Worm (Caenorhabditis elegans) whole organism, young adult: Measurements from ENCODE around the gene F56C3.9.

Experiments used
- B0019.2 ChIP-seq: fragments of 200-800 bp; sonication (Bioruptor generic); conservative IDR thresholded peaks from 2 replicates; pipeline ENCODE4 v1.3.6; 2022; ENCODE audit warnings: missing genetic modification reagents, missing genetic modification characterization, missing compliant biosample characterization
- B0035.1 ChIP-seq: sonication (generic microtip); optimal IDR thresholded peaks from 2 replicates; lab custom pipeline; 2016; ENCODE audit warnings: missing genetic modification characterization, mild to moderate bottlenecking, missing compliant biosample characterization, missing genotype, missing genetic modification reagents
- B0261.1 ChIP-seq: sonication (generic microtip); optimal IDR thresholded peaks from 2 replicates; lab custom pipeline; 2016; ENCODE audit warnings: mild to moderate bottlenecking, missing genetic modification characterization, moderate library complexity, missing compliant biosample characterization
- B0336.3 ChIP-seq: fragments of 200-800 bp; sonication (Bioruptor generic); IDR thresholded peaks from 2 replicates; pipeline ENCODE4 v1.3.6; 2022; ENCODE audit warnings: missing genetic modification characterization, missing compliant biosample characterization
- C06A6.2 ChIP-seq: fragments of 200-800 bp; sonication (Bioruptor generic); conservative IDR thresholded peaks from 2 replicates; pipeline ENCODE4 v1.3.6; 2022; ENCODE audit warnings: missing genetic modification characterization, missing compliant biosample characterization
- F22D6.2 ChIP-seq: sonication (generic microtip); optimal IDR thresholded peaks from 2 replicates; lab custom pipeline; 2016; ENCODE audit warnings: mild to moderate bottlenecking, missing genetic modification characterization, missing compliant biosample characterization
- F33H1.4 ChIP-seq: fragments of 200-800 bp; sonication (Bioruptor generic); IDR thresholded peaks from 2 replicates; pipeline ENCODE4 v1.3.6; 2022; ENCODE audit warnings: missing genetic modification reagents, missing genetic modification characterization, missing compliant biosample characterization
- F37B4.10 ChIP-seq: fragments of 200-800 bp; sonication (Bioruptor generic); IDR thresholded peaks from 2 replicates; pipeline ENCODE4 v1.3.6; 2022; ENCODE audit warnings: missing genetic modification characterization, missing compliant biosample characterization
- K12H6.12 ChIP-seq: fragments of 200-800 bp; sonication (Bioruptor generic); optimal IDR thresholded peaks from 2 replicates; lab custom pipeline; 2018; ENCODE audit warnings: mild to moderate bottlenecking, missing genetic modification characterization, missing compliant biosample characterization
- Y79H2A.3 ChIP-seq: fragments of 200-800 bp; sonication (Bioruptor generic); conservative IDR thresholded peaks from 2 replicates; pipeline ENCODE4 v1.3.6; 2022; ENCODE audit warnings: missing genetic modification reagents, missing genetic modification characterization, missing compliant biosample characterization
- aptf-2 ChIP-seq: fragments of 200-800 bp; sonication (Bioruptor generic); conservative IDR thresholded peaks from 2 replicates; pipeline ENCODE4 v1.3.6; 2022; ENCODE audit warnings: missing genetic modification reagents, missing genetic modification characterization, missing compliant biosample characterization
- aptf-3 ChIP-seq: fragments of 200-800 bp; sonication (Bioruptor generic); IDR thresholded peaks from 2 replicates; pipeline ENCODE4 v1.3.6; 2022; ENCODE audit warnings: missing genetic modification characterization, missing compliant biosample characterization
- atf-7 ChIP-seq: sonication (generic microtip); optimal IDR thresholded peaks from 2 replicates; lab custom pipeline; 2017; ENCODE audit warnings: mild to moderate bottlenecking, missing genetic modification characterization, missing compliant biosample characterization
- attf-6 ChIP-seq: fragments of 200-800 bp; sonication (Bioruptor generic); IDR thresholded peaks from 2 replicates; pipeline ENCODE4 v1.3.6; 2022; ENCODE audit warnings: missing genetic modification reagents, missing genetic modification characterization, missing compliant biosample characterization
- bed-2 ChIP-seq: fragments of 200-800 bp; sonication (Bioruptor generic); IDR thresholded peaks from 2 replicates; pipeline ENCODE4 v1.3.6; 2022; ENCODE audit warnings: missing genetic modification reagents, missing genetic modification characterization, missing compliant biosample characterization
- cebp-1 ChIP-seq, 2 experiments: fragments of 200-800 bp in 1 of 2; sonication (Bioruptor generic) in 1 of 2; sonication (generic microtip) in 1 of 2; IDR thresholded peaks in 1 of 2; optimal IDR thresholded peaks in 1 of 2; 2 replicates each; pipeline versions ENCODE4 v1.3.6 to Lab custom; 2017 to 2022; ENCODE audit warnings: missing compliant biosample characterization in 2 of 2, missing genetic modification characterization in 2 of 2, mild to moderate bottlenecking in 1 of 2, missing genetic modification reagents in 1 of 2, moderate library complexity in 1 of 2
- cebp-2 ChIP-seq: fragments of 200-800 bp; sonication (Bioruptor generic); IDR thresholded peaks from 2 replicates; pipeline ENCODE4 v1.3.6; 2022; ENCODE audit warnings: missing genetic modification characterization, missing compliant biosample characterization
- ceh-100 ChIP-seq: fragments of 200-800 bp; sonication (Bioruptor generic); IDR thresholded peaks from 2 replicates; pipeline ENCODE4 v1.3.6; 2022; ENCODE audit warnings: missing genetic modification reagents, missing genetic modification characterization, missing compliant biosample characterization
- dox-1 ChIP-seq: fragments of 200-800 bp; sonication (Bioruptor generic); IDR thresholded peaks from 2 replicates; pipeline ENCODE4 v1.3.6; 2022; ENCODE audit warnings: missing genetic modification reagents, missing genetic modification characterization, missing compliant biosample characterization
- ekl-4 ChIP-seq: fragments of 200-800 bp; sonication (Bioruptor generic); IDR thresholded peaks from 2 replicates; pipeline ENCODE4 v1.3.6; 2022; ENCODE audit warnings: missing genetic modification reagents, missing genetic modification characterization, missing compliant biosample characterization
- gei-17 ChIP-seq: fragments of 200-800 bp; sonication (Bioruptor generic); optimal IDR thresholded peaks from 2 replicates; lab custom pipeline; 2018; ENCODE audit warnings: mild to moderate bottlenecking, missing genetic modification characterization, missing compliant biosample characterization
- him-1 ChIP-seq: sonication (generic microtip); optimal IDR thresholded peaks from 2 replicates; lab custom pipeline; 2016; ENCODE audit warnings: missing genotype, missing genetic modification reagents, missing genetic modification characterization, missing compliant biosample characterization
- hlh-12 ChIP-seq: sonication (generic microtip); optimal IDR thresholded peaks from 2 replicates; lab custom pipeline; 2016; ENCODE audit warnings: missing genetic modification characterization, missing compliant biosample characterization
- hrde-1 ChIP-seq: sonication (generic microtip); optimal IDR thresholded peaks from 2 replicates; lab custom pipeline; 2016; ENCODE audit warnings: missing genetic modification characterization, mild to moderate bottlenecking, missing compliant biosample characterization, moderate library complexity, missing genotype, missing genetic modification reagents, borderline replicate concordance
- let-607 ChIP-seq, 2 experiments: fragments of 200-800 bp in 1 of 2; sonication (Bioruptor generic) in 1 of 2; sonication (generic microtip) in 1 of 2; optimal IDR thresholded peaks; 2 replicates each; lab custom pipeline; 2016 to 2018; ENCODE audit warnings: mild to moderate bottlenecking in 2 of 2, missing compliant biosample characterization in 2 of 2, missing genetic modification characterization in 2 of 2, moderate library complexity in 2 of 2, missing genotype in 1 of 2
- lsl-1 ChIP-seq: fragments of 200-800 bp; sonication (Bioruptor generic); optimal IDR thresholded peaks from 2 replicates; lab custom pipeline; 2018; ENCODE audit warnings: mild to moderate bottlenecking, missing genetic modification characterization, moderate library complexity, missing compliant biosample characterization
- lsy-27 ChIP-seq: sonication (generic microtip); optimal IDR thresholded peaks from 2 replicates; lab custom pipeline; 2017; ENCODE audit warnings: missing genetic modification characterization, mild to moderate bottlenecking, missing compliant biosample characterization, antibody characterized with exemption, missing genotype, borderline replicate concordance; ENCODE audit not compliant: insufficient read depth
- mel-28 ChIP-seq: sonication (generic microtip); optimal IDR thresholded peaks from 2 replicates; lab custom pipeline; 2016; ENCODE audit warnings: borderline replicate concordance, mild to moderate bottlenecking, missing genetic modification characterization, missing compliant biosample characterization
- mxl-1 ChIP-seq: sonication (generic microtip); optimal IDR thresholded peaks from 2 replicates; lab custom pipeline; 2016; ENCODE audit warnings: missing genetic modification characterization, missing compliant biosample characterization
- nfyb-1 ChIP-seq: fragments of 200-800 bp; sonication (Bioruptor generic); IDR thresholded peaks from 2 replicates; pipeline ENCODE4 v1.3.6; 2022; ENCODE audit warnings: missing genetic modification reagents, missing genetic modification characterization, missing compliant biosample characterization
- nhr-179 ChIP-seq: sonication (generic microtip); optimal IDR thresholded peaks from 2 replicates; lab custom pipeline; 2016; ENCODE audit warnings: mild to moderate bottlenecking, missing genetic modification characterization, missing compliant biosample characterization
- rec-8 ChIP-seq, 2 experiments: sonication (generic microtip); optimal IDR thresholded peaks; 2 replicates each; lab custom pipeline; 2016; ENCODE audit warnings: mild to moderate bottlenecking in 2 of 2, missing genetic modification characterization in 2 of 2, missing genetic modification reagents in 2 of 2, missing genotype in 2 of 2, missing biosample characterization in 1 of 2, missing compliant biosample characterization in 1 of 2, moderate library complexity in 1 of 2
- sdz-38 ChIP-seq: sonication (generic microtip); optimal IDR thresholded peaks from 2 replicates; lab custom pipeline; 2016; ENCODE audit warnings: missing genotype, missing genetic modification characterization, missing compliant biosample characterization
- sea-2 ChIP-seq: fragments of 200-800 bp; sonication (Bioruptor generic); IDR thresholded peaks from 2 replicates; pipeline ENCODE4 v1.3.6; 2022; ENCODE audit warnings: missing genetic modification characterization, missing compliant biosample characterization
- snpc-1.1 ChIP-seq: sonication (generic microtip); optimal IDR thresholded peaks from 2 replicates; lab custom pipeline; 2017; ENCODE audit warnings: missing genetic modification characterization, mild to moderate bottlenecking, missing compliant biosample characterization, antibody characterized with exemption, moderate library complexity, missing genotype, missing genetic modification reagents; ENCODE audit not compliant: insufficient read depth
- snpc-1.3 ChIP-seq: sonication (generic microtip); optimal IDR thresholded peaks from 2 replicates; lab custom pipeline; 2017; ENCODE audit warnings: missing genetic modification characterization, mild to moderate bottlenecking, missing compliant biosample characterization, antibody characterized with exemption, moderate library complexity, missing genotype, missing genetic modification reagents; ENCODE audit not compliant: insufficient read depth
- snpc-3.4 ChIP-seq: sonication (generic microtip); optimal IDR thresholded peaks from 2 replicates; lab custom pipeline; 2017; ENCODE audit warnings: missing genetic modification characterization, mild to moderate bottlenecking, missing compliant biosample characterization, antibody characterized with exemption, moderate library complexity, missing genotype, missing genetic modification reagents
- sptf-2 ChIP-seq: fragments of 200-800 bp; sonication (Bioruptor generic); optimal IDR thresholded peaks from 2 replicates; lab custom pipeline; 2018; ENCODE audit warnings: mild to moderate bottlenecking, missing genetic modification characterization, missing compliant biosample characterization
- tbp1 ChIP-seq: fragments of 200-800 bp; sonication (Bioruptor generic); optimal IDR thresholded peaks from 2 replicates; lab custom pipeline; 2018; ENCODE audit warnings: mild to moderate bottlenecking, missing genetic modification characterization, missing compliant biosample characterization
- tlf-1 ChIP-seq: fragments of 200-800 bp; sonication (Bioruptor generic); optimal IDR thresholded peaks from 2 replicates; lab custom pipeline; 2018; ENCODE audit warnings: mild to moderate bottlenecking, missing genetic modification characterization, missing compliant biosample characterization
- unc-130 ChIP-seq: sonication (generic microtip); optimal IDR thresholded peaks from 2 replicates; lab custom pipeline; 2016; ENCODE audit warnings: missing genetic modification reagents, missing genetic modification characterization, missing compliant biosample characterization
- ztf-18 ChIP-seq: sonication (generic microtip); optimal IDR thresholded peaks from 2 replicates; lab custom pipeline; 2016; ENCODE audit warnings: missing genotype, mild to moderate bottlenecking, missing genetic modification characterization, missing compliant biosample characterization
- ztf-25 ChIP-seq: fragments of 200-800 bp; sonication (Bioruptor generic); IDR thresholded peaks from 2 replicates; pipeline ENCODE4 v1.3.6; 2022; ENCODE audit warnings: missing genetic modification reagents, missing genetic modification characterization, missing compliant biosample characterization
- ztf-26 ChIP-seq: sonication (generic microtip); optimal IDR thresholded peaks from 2 replicates; lab custom pipeline; 2017; ENCODE audit warnings: missing genetic modification characterization, missing compliant biosample characterization
- ztf-28 ChIP-seq: fragments of 200-800 bp; sonication (Bioruptor generic); IDR thresholded peaks from 2 replicates; pipeline ENCODE4 v1.3.6; 2022; ENCODE audit warnings: missing genetic modification reagents, missing genetic modification characterization, missing compliant biosample characterization
- ztf-6 ChIP-seq: fragments of 200-800 bp; sonication (Bioruptor generic); IDR thresholded peaks from 2 replicates; pipeline ENCODE4 v1.3.6; 2022; ENCODE audit warnings: missing genetic modification reagents, missing genetic modification characterization, missing compliant biosample characterization

The F56C3.9 gene

DNA sequence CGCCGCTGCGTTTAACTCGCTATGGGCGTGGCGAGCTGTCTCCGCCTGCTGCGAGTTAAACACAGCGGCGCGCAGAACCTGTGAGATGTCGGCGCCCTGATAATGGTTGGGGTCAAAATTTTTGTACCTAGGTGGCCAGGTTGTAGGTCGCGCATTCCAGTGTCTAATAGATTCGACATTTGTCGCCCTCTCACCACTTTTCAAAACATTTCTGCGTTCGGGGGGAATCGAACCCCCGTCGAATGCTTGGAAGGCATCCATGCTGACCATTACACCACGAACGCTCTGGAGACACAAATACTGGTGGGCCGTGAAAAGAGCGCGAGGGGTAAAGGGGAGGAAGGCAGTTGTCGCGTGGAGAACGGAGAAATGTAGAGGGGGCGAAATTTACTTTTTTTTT is 14.4 kb downstream of the F56C3.9 start (continued):
- TF ChIP-seq ceh-100 (GFP tag; lab: Robert Waterston, UW) = peak; percentile 46; the same call in 1 of the 2 replicates
- TF ChIP-seq attf-6 (GFP tag; lab: Robert Waterston, UW) = 0 out of 2 replicates have a peak, but pooled peaks have one; percentile 41
- no peak for TF ChIP-seq mel-28 (tag; lab: Kevin White, UChicago)
- peak; percentile 42 for TF ChIP-seq unc-130 (GFP tag; lab: Kevin White, UChicago)
- peak; percentile 46 to 63 for TF ChIP-seq let-607 (tag; optimal IDR thresholded peaks at IDR 0.05; lab: Kevin White, UChicago)
- TF ChIP-seq bed-2 (GFP tag; lab: Robert Waterston, UW) = no peak
- TF ChIP-seq rec-8 (tag; optimal IDR thresholded peaks at IDR 0.05; lab: Kevin White, UChicago) = peak; percentile 38 to 73
- peak; percentile 46 for TF ChIP-seq K12H6.12 (tag; lab: Kevin White, UChicago)
- peak; percentile 68 for TF ChIP-seq ztf-26 (tag; lab: Kevin White, UChicago)
- no peak for TF ChIP-seq hlh-12 (tag; lab: Kevin White, UChicago)
- 0 out of 2 replicates have a peak, but pooled peaks have one; percentile 77 for TF ChIP-seq cebp-2 (GFP tag; lab: Robert Waterston, UW)
- no peak for TF ChIP-seq aptf-3 (GFP tag; lab: Robert Waterston, UW)
- TF ChIP-seq sptf-2 (GFP tag; lab: Kevin White, UChicago) = peak; percentile 71
- peak; percentile 94 for TF ChIP-seq B0261.1 (tag; lab: Kevin White, UChicago)
- peak; percentile 79 for TF ChIP-seq B0035.1 (tag; lab: Kevin White, UChicago)
- TF ChIP-seq Y79H2A.3 = no peak
- TF ChIP-seq F37B4.10 (GFP tag; lab: Robert Waterston, UW) = no peak
- peak; percentile 2 for TF ChIP-seq lsl-1 (GFP tag; lab: Kevin White, UChicago)
- peak; percentile 61 for TF ChIP-seq ztf-18 (tag; lab: Kevin White, UChicago)
- no peak for TF ChIP-seq sea-2 (GFP tag; lab: Robert Waterston, UW)
- peak; percentile 45 for TF ChIP-seq F22D6.2 (tag; lab: Kevin White, UChicago)
- peak; percentile 74 for TF ChIP-seq B0336.3 (GFP tag; lab: Robert Waterston, UW)
- TF ChIP-seq cebp-1 (GFP tag; IDR thresholded peaks at IDR 0.05; lab: Robert Waterston, UW) = 0 out of 2 replicates have a peak, but pooled peaks have one; percentile 35
- TF ChIP-seq cebp-1 (tag; optimal IDR thresholded peaks at IDR 0.05; lab: Kevin White, UChicago) = peak; percentile 78
- no peak for TF ChIP-seq aptf-2 (GFP tag; lab: Robert Waterston, UW)
- TF ChIP-seq dox-1 (GFP tag; lab: Robert Waterston, UW) = peak; percentile 94
- TF ChIP-seq snpc-1.3 (tag; lab: Kevin White, UChicago) = peak; percentile 31
- TF ChIP-seq mxl-1 (tag; lab: Kevin White, UChicago) = peak; percentile 67
- TF ChIP-seq C06A6.2 (GFP tag; lab: Robert Waterston, UW) = 0 out of 2 replicates have a peak, but pooled peaks have one; percentile 30
- peak; percentile 68 for TF ChIP-seq him-1
- no peak for TF ChIP-seq ztf-28 (GFP tag; lab: Robert Waterston, UW)
- TF ChIP-seq sdz-38 (tag; lab: Kevin White, UChicago) = no peak
- peak; percentile 53 for TF ChIP-seq nhr-179
- peak; percentile 43 for TF ChIP-seq hrde-1
- TF ChIP-seq gei-17 (GFP tag; lab: Kevin White, UChicago) = peak; percentile 88
- TF ChIP-seq nfyb-1 (GFP tag; lab: Robert Waterston, UW) = peak; percentile 92
- TF ChIP-seq ztf-25 = 0 out of 2 replicates have a peak, but pooled peaks have one; percentile 66
- TF ChIP-seq F33H1.4 = no peak
- TF ChIP-seq atf-7 (tag; lab: Kevin White, UChicago) = peak; percentile 75
- peak; percentile 18 for TF ChIP-seq snpc-3.4 (tag; lab: Kevin White, UChicago)
- TF ChIP-seq ztf-6 (GFP tag; lab: Robert Waterston, UW) = peak; percentile 55; the same call in 1 of the 2 replicates
- peak; percentile 44 for TF ChIP-seq tlf-1 (GFP tag; lab: Kevin White, UChicago)
- no peak; the same call in 1 of the 2 replicates for TF ChIP-seq B0019.2
- TF ChIP-seq lsy-27 (tag; lab: Kevin White, UChicago) = no peak
- peak; percentile 50 for TF ChIP-seq snpc-1.1 (tag; lab: Kevin White, UChicago)
- TF ChIP-seq tbp1 (GFP tag; lab: Kevin White, UChicago) = peak; percentile 91
- TF ChIP-seq ekl-4 (GFP tag; lab: Robert Waterston, UW) = peak; percentile 66
